Fruit fly (Drosophila melanogaster) whole organism, embryonic: ENCODE measurements around the gene Notum.

ENCODE experiments used
- BEAF-32 ChIP-seq: fragments of 200-800 bp; sonication (Bioruptor generic); optimal IDR thresholded peaks from 3 replicates; lab custom pipeline; 2017; ENCODE audit warnings: missing biosample characterization, missing genetic modification characterization, mild to moderate bottlenecking, moderate library complexity, missing genetic modification reagents
- Blimp-1 ChIP-seq: fragments of 200-800 bp; sonication (Bioruptor generic); optimal IDR thresholded peaks from 3 replicates; lab custom pipeline; 2018; ENCODE audit warnings: missing biosample characterization, missing genetic modification characterization, mild to moderate bottlenecking, moderate library complexity, missing genetic modification reagents
- C15 ChIP-seq: fragments of 200-800 bp; sonication (Bioruptor generic); IDR thresholded peaks from 3 replicates; pipeline ENCODE4 v1.3.6; 2022; ENCODE audit warnings: missing biosample characterization, missing genetic modification characterization
- CG1024 ChIP-seq: fragments of 200-800 bp; sonication (Bioruptor generic); IDR thresholded peaks from 2 replicates; pipeline ENCODE4 v1.3.6; 2022; ENCODE audit warnings: missing biosample characterization, missing genetic modification characterization
- CG10462 ChIP-seq: fragments of 200-800 bp; sonication (Bioruptor generic); optimal IDR thresholded peaks from 2 replicates; lab custom pipeline; 2016; ENCODE audit warnings: missing biosample characterization, missing genetic modification characterization
- CG10959 ChIP-seq: fragments of 200-800 bp; sonication (Bioruptor generic); IDR thresholded peaks from 2 replicates; pipeline ENCODE4 v1.3.6; 2022; ENCODE audit warnings: missing biosample characterization, missing genetic modification characterization
- CG11085 ChIP-seq: fragments of 200-800 bp; sonication (Bioruptor generic); IDR thresholded peaks from 2 replicates; pipeline ENCODE4 v1.3.6; 2022; ENCODE audit warnings: missing biosample characterization, missing genetic modification characterization
- CG11247 ChIP-seq: fragments of 200-800 bp; sonication (Bioruptor generic); IDR thresholded peaks from 2 replicates; pipeline ENCODE4 v1.3.6; 2022; ENCODE audit warnings: missing biosample characterization, missing genetic modification characterization
- CG13287 ChIP-seq: fragments of 200-800 bp; sonication (Bioruptor generic); IDR thresholded peaks from 2 replicates; pipeline ENCODE4 v1.3.6; 2022; ENCODE audit warnings: missing biosample characterization, missing genetic modification characterization; ENCODE audit not compliant: partially characterized antibody
- CG18262 ChIP-seq: fragments of 200-800 bp; optimal IDR thresholded peaks from 3 replicates; lab custom pipeline; 2019; ENCODE audit warnings: missing biosample characterization, mild to moderate bottlenecking, missing genetic modification characterization, moderate library complexity
- CG18476 ChIP-seq: fragments of 200-800 bp; sonication (Bioruptor generic); optimal IDR thresholded peaks from 2 replicates; lab custom pipeline; 2016; ENCODE audit warnings: missing biosample characterization, mild to moderate bottlenecking, missing genetic modification characterization
- CG3995 ChIP-seq: fragments of 200-800 bp; sonication (Bioruptor generic); optimal IDR thresholded peaks from 3 replicates; lab custom pipeline; 2016; ENCODE audit warnings: missing biosample characterization, missing genetic modification characterization
- CG4360 ChIP-seq: fragments of 200-800 bp; sonication (Bioruptor generic); IDR thresholded peaks from 2 replicates; pipeline ENCODE4 v1.3.6; 2022; ENCODE audit warnings: missing biosample characterization, missing genetic modification characterization
- CG6854 ChIP-seq: fragments of 200-800 bp; sonication (Bioruptor generic); optimal IDR thresholded peaks from 3 replicates; lab custom pipeline; 2017; ENCODE audit warnings: missing biosample characterization, mild to moderate bottlenecking, missing genetic modification characterization
- CG7556 ChIP-seq: fragments of 200-800 bp; sonication (Bioruptor generic); optimal IDR thresholded peaks from 2 replicates; lab custom pipeline; 2017; ENCODE audit warnings: missing biosample characterization, mild to moderate bottlenecking, missing genetic modification characterization
- Camta ChIP-seq: fragments of 200-800 bp; sonication (Bioruptor generic); optimal IDR thresholded peaks from 2 replicates; lab custom pipeline; 2016; ENCODE audit warnings: missing biosample characterization, missing genetic modification characterization
- Dll ChIP-seq: fragments of 200-800 bp; sonication (Bioruptor generic); IDR thresholded peaks from 4 replicates; pipeline ENCODE4 v1.3.6; 2022; ENCODE audit warnings: missing biosample characterization, missing genetic modification characterization; ENCODE audit not compliant: partially characterized antibody
- Dref ChIP-seq: fragments of 200-800 bp; sonication (Bioruptor generic); IDR thresholded peaks from 2 replicates; pipeline ENCODE4 v1.3.6; 2022; ENCODE audit warnings: missing biosample characterization, missing genetic modification characterization
- Fer3 ChIP-seq: fragments of 200-800 bp; sonication (Bioruptor generic); optimal IDR thresholded peaks from 2 replicates; lab custom pipeline; 2018; ENCODE audit warnings: missing biosample characterization, mild to moderate bottlenecking, missing genetic modification characterization, moderate library complexity
- GATAe ChIP-seq: fragments of 200-800 bp; sonication (Bioruptor generic); conservative IDR thresholded peaks from 2 replicates; pipeline ENCODE4 v1.3.6; 2022; ENCODE audit warnings: missing biosample characterization, missing genetic modification characterization
- Gsc ChIP-seq: fragments of 200-800 bp; sonication (Bioruptor generic); IDR thresholded peaks from 2 replicates; pipeline ENCODE4 v1.3.6; 2022; ENCODE audit warnings: missing biosample characterization, missing genetic modification characterization
- HLHmδ ChIP-seq: fragments of 200-800 bp; sonication (Bioruptor generic); optimal IDR thresholded peaks from 2 replicates; lab custom pipeline; 2018; ENCODE audit warnings: missing biosample characterization, mild to moderate bottlenecking, missing genetic modification characterization, moderate library complexity
- HmgD ChIP-seq: fragments of 200-800 bp; sonication (Bioruptor generic); optimal IDR thresholded peaks from 3 replicates; lab custom pipeline; 2016; ENCODE audit warnings: missing biosample characterization, missing genetic modification characterization
- Optix ChIP-seq: fragments of 200-800 bp; sonication (Bioruptor generic); IDR thresholded peaks from 3 replicates; pipeline ENCODE4 v1.3.6; 2022; ENCODE audit warnings: missing biosample characterization, missing genetic modification characterization
- Ravus ChIP-seq: fragments of 200-800 bp; sonication (Bioruptor generic); IDR thresholded peaks from 2 replicates; pipeline ENCODE4 v1.3.6; 2022; ENCODE audit warnings: missing biosample characterization, missing genetic modification characterization
- Vsx1 ChIP-seq: fragments of 200-800 bp; sonication (Bioruptor generic); optimal IDR thresholded peaks from 2 replicates; lab custom pipeline; 2017; ENCODE audit warnings: missing biosample characterization, mild to moderate bottlenecking, missing genetic modification characterization, missing genetic modification reagents
- al ChIP-seq: fragments of 200-800 bp; sonication (Bioruptor generic); IDR thresholded peaks from 2 replicates; pipeline ENCODE4 v1.3.6; 2022; ENCODE audit warnings: missing biosample characterization, missing genetic modification characterization
- amos ChIP-seq: fragments of 200-800 bp; sonication (Bioruptor generic); IDR thresholded peaks from 2 replicates; pipeline ENCODE4 v1.3.6; 2022; ENCODE audit warnings: missing biosample characterization, missing genetic modification characterization; ENCODE audit not compliant: partially characterized antibody
- az2 ChIP-seq: fragments of 200-800 bp; sonication (Bioruptor generic); optimal IDR thresholded peaks from 3 replicates; lab custom pipeline; 2016; ENCODE audit warnings: missing biosample characterization, missing genetic modification characterization
- br ChIP-seq: fragments of >200 bp; optimal IDR thresholded peaks from 2 replicates; lab custom pipeline; 2017
- bsh ChIP-seq, 2 experiments: fragments of 200-800 bp; sonication (Bioruptor generic); optimal IDR thresholded peaks; 2 replicates each; lab custom pipeline; 2017 to 2018; ENCODE audit warnings: mild to moderate bottlenecking in 2 of 2, missing biosample characterization in 2 of 2, missing genetic modification characterization in 2 of 2, moderate library complexity in 1 of 2
- dan ChIP-seq: fragments of 200-800 bp; sonication (Bioruptor generic); IDR thresholded peaks from 2 replicates; pipeline ENCODE4 v1.3.6; 2022; ENCODE audit warnings: missing biosample characterization, missing genetic modification characterization
- dmrt11E ChIP-seq: fragments of 200-800 bp; sonication (Bioruptor generic); optimal IDR thresholded peaks from 3 replicates; lab custom pipeline; 2018; ENCODE audit warnings: missing biosample characterization, mild to moderate bottlenecking, missing genetic modification characterization, moderate library complexity
- esg ChIP-seq: fragments of 200-800 bp; sonication (Bioruptor generic); conservative IDR thresholded peaks from 2 replicates; pipeline ENCODE4 v1.3.6; 2022; ENCODE audit warnings: missing biosample characterization, missing genetic modification characterization
- gro ChIP-seq: fragments of 200-800 bp; sonication (Bioruptor generic); optimal IDR thresholded peaks from 2 replicates; lab custom pipeline; 2016; ENCODE audit warnings: missing biosample characterization, missing genetic modification characterization
- gsb ChIP-seq: fragments of 200-800 bp; sonication (Bioruptor generic); IDR thresholded peaks from 2 replicates; pipeline ENCODE4 v1.3.6; 2022; ENCODE audit warnings: missing biosample characterization, missing genetic modification characterization
- her ChIP-seq: fragments of 200-800 bp; sonication (Bioruptor generic); optimal IDR thresholded peaks from 2 replicates; lab custom pipeline; 2016; ENCODE audit warnings: missing biosample characterization, missing genetic modification characterization
- jing ChIP-seq: fragments of 200-800 bp; sonication (Bioruptor generic); optimal IDR thresholded peaks from 2 replicates; lab custom pipeline; 2018; ENCODE audit warnings: missing biosample characterization, mild to moderate bottlenecking, missing genetic modification characterization
- kay ChIP-seq: fragments of 200-800 bp; sonication (Bioruptor generic); optimal IDR thresholded peaks from 2 replicates; lab custom pipeline; 2016; ENCODE audit warnings: missing biosample characterization, missing genetic modification characterization
- lab ChIP-seq: fragments of 200-800 bp; sonication (Bioruptor generic); optimal IDR thresholded peaks from 3 replicates; lab custom pipeline; 2017; ENCODE audit warnings: missing biosample characterization, missing genetic modification characterization, mild to moderate bottlenecking, moderate library complexity, missing genetic modification reagents
- lola ChIP-seq, 3 experiments: fragments of >200 bp in 2 of 3; fragments of 200-800 bp in 1 of 3; sonication (Bioruptor generic) in 1 of 3; optimal IDR thresholded peaks; 2 replicates each; lab custom pipeline; 2017 to 2019; ENCODE audit warnings: missing biosample characterization in 3 of 3, missing genetic modification characterization in 3 of 3, mild to moderate bottlenecking in 1 of 3, moderate library complexity in 1 of 3
- pb ChIP-seq: fragments of 200-800 bp; sonication (Bioruptor generic); optimal IDR thresholded peaks from 3 replicates; lab custom pipeline; 2016; ENCODE audit warnings: missing biosample characterization, missing genetic modification characterization
- repo ChIP-seq: fragments of 200-800 bp; sonication (Bioruptor generic); optimal IDR thresholded peaks from 2 replicates; lab custom pipeline; 2016; ENCODE audit warnings: missing biosample characterization, missing genetic modification characterization
- sens ChIP-seq: fragments of 200-800 bp; sonication (Bioruptor generic); peaks from one replicate; lab custom pipeline; 2016; ENCODE audit warnings: missing biosample characterization, missing genetic modification characterization
- sna ChIP-seq: fragments of 200-800 bp; sonication (Bioruptor generic); IDR thresholded peaks from 2 replicates; pipeline ENCODE4 v1.3.6; 2022; ENCODE audit warnings: missing biosample characterization, missing genetic modification characterization; ENCODE audit not compliant: partially characterized antibody
- sob ChIP-seq: fragments of 200-800 bp; sonication (Bioruptor generic); IDR thresholded peaks from 2 replicates; pipeline ENCODE4 v1.3.6; 2022; ENCODE audit warnings: missing biosample characterization, missing genetic modification characterization
- sqz ChIP-seq: fragments of 200-800 bp; sonication (Bioruptor generic); optimal IDR thresholded peaks from 3 replicates; lab custom pipeline; 2018; ENCODE audit warnings: missing biosample characterization, mild to moderate bottlenecking, missing genetic modification characterization
- sr ChIP-seq: fragments of 200-800 bp; sonication (Bioruptor generic); IDR thresholded peaks from 3 replicates; pipeline ENCODE4 v1.3.6; 2022; ENCODE audit warnings: missing biosample characterization, missing genetic modification characterization
- twi ChIP-seq: fragments of 200-800 bp; optimal IDR thresholded peaks from 2 replicates; lab custom pipeline; 2019; ENCODE audit warnings: missing biosample characterization, mild to moderate bottlenecking, missing genetic modification characterization, moderate library complexity
- usp ChIP-seq: fragments of >200 bp; optimal IDR thresholded peaks from 2 replicates; lab custom pipeline; 2017; ENCODE audit warnings: missing biosample characterization, missing genetic modification characterization

The Notum gene

dm6 chr3L:16045083-16045830, 22.0 kb downstream of the Notum start (continued):
- TF ChIP-seq CG10462 (GFP tag; lab: Kevin White, UChicago): no peak
- TF ChIP-seq CG7556 (GFP tag; lab: Kevin White, UChicago): peak; percentile 75
- TF ChIP-seq az2 (GFP tag; lab: Kevin White, UChicago): no peak
- no peak for TF ChIP-seq pb (GFP tag; lab: Kevin White, UChicago)
- TF ChIP-seq CG4360 (GFP tag; lab: Robert Waterston, UW): 0 out of 2 replicates have a peak, but pooled peaks have one; percentile 5
- TF ChIP-seq Fer3 (tag; lab: Kevin White, UChicago): no peak
- TF ChIP-seq kay (GFP tag; lab: Kevin White, UChicago): peak; percentile 69
- no peak for TF ChIP-seq sr (GFP tag; lab: Robert Waterston, UW)
- TF ChIP-seq gro (GFP tag; lab: Kevin White, UChicago): no peak
- peak; percentile 6; the same call in 1 of the 2 replicates for TF ChIP-seq Ravus (GFP tag; lab: Robert Waterston, UW)
- no peak for TF ChIP-seq dan
- peak; percentile 43; the same call in 1 of the 2 replicates for TF ChIP-seq al (GFP tag; lab: Robert Waterston, UW)
- no peak for TF ChIP-seq CG10959 (GFP tag; lab: Robert Waterston, UW)
- TF ChIP-seq CG13287 (GFP tag; lab: Robert Waterston, UW): no peak
- peak in 1 of 2 experiments; percentile 66 for TF ChIP-seq bsh (GFP tag; optimal IDR thresholded peaks at IDR 0.05; lab: Kevin White, UChicago)
- TF ChIP-seq her (GFP tag; lab: Kevin White, UChicago): no peak
- TF ChIP-seq CG6854 (GFP tag; lab: Kevin White, UChicago): no peak
- no peak for TF ChIP-seq Vsx1 (GFP tag; lab: Kevin White, UChicago)
- TF ChIP-seq repo (GFP tag; lab: Kevin White, UChicago): no peak
- no peak for TF ChIP-seq BEAF-32
- peak; percentile 18 for TF ChIP-seq Blimp-1 (GFP tag; lab: Kevin White, UChicago)
- no peak for TF ChIP-seq twi (tag; lab: Kevin White, UChicago)
- TF ChIP-seq dmrt11E: peak; percentile 36
- peak; percentile 71 for TF ChIP-seq CG18262 (tag; lab: Kevin White, UChicago)
- peak; percentile 45 for TF ChIP-seq HLHmδ
- no peak for TF ChIP-seq amos (GFP tag; lab: Robert Waterston, UW)
- no peak for TF ChIP-seq Dll (GFP tag; lab: Robert Waterston, UW)
- TF ChIP-seq jing (GFP tag; lab: Kevin White, UChicago): peak; percentile 1
- no peak for TF ChIP-seq br (lab: Kevin White, UChicago)
- peak; percentile 50 for TF ChIP-seq esg (GFP tag; lab: Robert Waterston, UW)
- peak; percentile 93 for TF ChIP-seq sens (GFP tag; lab: Kevin White, UChicago)
- peak; percentile 40 for TF ChIP-seq sob (GFP tag; lab: Robert Waterston, UW)
- no peak for TF ChIP-seq GATAe (GFP tag; lab: Robert Waterston, UW)
- TF ChIP-seq Optix (GFP tag; lab: Robert Waterston, UW): no peak
- no peak for TF ChIP-seq HmgD (GFP tag; lab: Kevin White, UChicago)
- TF ChIP-seq gsb: no peak
- no peak for TF ChIP-seq CG11247 (GFP tag; lab: Robert Waterston, UW)
- TF ChIP-seq Dref (GFP tag; lab: Robert Waterston, UW): no peak
- TF ChIP-seq C15: 0 out of 3 replicates have a peak, but pooled peaks have one; percentile 21
- no peak for TF ChIP-seq sqz (GFP tag; lab: Kevin White, UChicago)
- peak in 1 of 3 experiments; percentile 64 for TF ChIP-seq lola (GFP tag; optimal IDR thresholded peaks at IDR 0.05; lab: Kevin White, UChicago)
- TF ChIP-seq CG1024 (GFP tag; lab: Robert Waterston, UW): 0 out of 2 replicates have a peak, but pooled peaks have one; percentile 25
- no peak for TF ChIP-seq CG3995 (GFP tag; lab: Kevin White, UChicago)
- TF ChIP-seq CG11085 (GFP tag; lab: Robert Waterston, UW): no peak
- no peak for TF ChIP-seq CG18476 (GFP tag; lab: Kevin White, UChicago)
- TF ChIP-seq sna (GFP tag; lab: Robert Waterston, UW): no peak
- no peak for TF ChIP-seq usp (GFP tag; lab: Kevin White, UChicago)
- no peak for TF ChIP-seq Gsc
- TF ChIP-seq Camta (GFP tag; lab: Kevin White, UChicago): no peak
- peak; percentile 64 for TF ChIP-seq lab
